Worm (Caenorhabditis elegans): Measurements from ENCODE around the gene vars-1.

ce11 chrV:7983381-7984052 is 47.7 kb upstream of the vars-1 start, which contains the start of the genes natb-1 and abhd-12:
- no peak for TF ChIP-seq elt-1 (tag; optimal IDR thresholded peaks at IDR 0.05)
- TF ChIP-seq egl-27 (tag; optimal IDR thresholded peaks at IDR 0.05), result no peak
- no peak for TF ChIP-seq unc-62 (GFP tag; optimal IDR thresholded peaks at IDR 0.05)
- TF ChIP-seq elt-3 (tag; optimal IDR thresholded peaks at IDR 0.05), result no peak

Data from whole organism, L2 larva.